Fruit fly (Drosophila melanogaster) whole organism, embryonic: ENCODE measurements around the gene plx.

Experiments
- CG12219 ChIP-seq: fragments of 200-800 bp; sonication (Bioruptor generic); optimal IDR thresholded peaks from 3 replicates; lab custom pipeline; 2018; ENCODE audit warnings: missing biosample characterization, mild to moderate bottlenecking, missing genetic modification characterization
- CG4404 ChIP-seq: fragments of 200-800 bp; sonication (Bioruptor generic); IDR thresholded peaks from 2 replicates; pipeline ENCODE4 v1.3.6; 2022; ENCODE audit warnings: missing biosample characterization, missing genetic modification characterization
- CG7987 ChIP-seq: fragments of 200-800 bp; sonication (Bioruptor generic); optimal IDR thresholded peaks from 2 replicates; lab custom pipeline; 2018; ENCODE audit warnings: missing biosample characterization, mild to moderate bottlenecking, missing genetic modification characterization, moderate library complexity

dm6 chr3R:5671795-5672657 lies 13.6 kb upstream of the plx start:
- no peak for TF ChIP-seq CG4404
- no peak for TF ChIP-seq CG12219 (GFP tag; lab: Kevin White, UChicago)
- no peak for TF ChIP-seq CG7987 (GFP tag; lab: Kevin White, UChicago)
